Worm (Caenorhabditis elegans) whole organism, late embryonic: ENCODE data around the gene flp-21.

Source experiments
- C38D4.7 ChIP-seq: fragments of 200-800 bp; sonication (Bioruptor generic); optimal IDR thresholded peaks from 2 replicates; lab custom pipeline; 2018; ENCODE audit warnings: mild to moderate bottlenecking, missing genetic modification characterization, moderate library complexity, missing compliant biosample characterization
- F13H6.1 ChIP-seq: sonication (generic microtip); optimal IDR thresholded peaks from 2 replicates; lab custom pipeline; 2016; ENCODE audit warnings: missing genetic modification characterization, missing compliant biosample characterization
- K02D7.2 ChIP-seq: sonication (generic microtip); optimal IDR thresholded peaks from 2 replicates; lab custom pipeline; 2017; ENCODE audit warnings: mild to moderate bottlenecking, missing genetic modification characterization, missing compliant biosample characterization
- ama-1 ChIP-seq: fragments of 150-350 bp; optimal IDR thresholded peaks from 2 replicates; lab custom pipeline; 2014
- ceh-14 ChIP-seq: sonication (generic microtip); optimal IDR thresholded peaks from 2 replicates; lab custom pipeline; 2016; ENCODE audit warnings: missing genotype, missing genetic modification characterization, missing compliant biosample characterization
- ceh-18 ChIP-seq: sonication (generic microtip); optimal IDR thresholded peaks from 2 replicates; lab custom pipeline; 2016; ENCODE audit warnings: missing genetic modification characterization, missing compliant biosample characterization
- ceh-19 ChIP-seq: fragments of 200-800 bp; sonication (Bioruptor generic); optimal IDR thresholded peaks from 2 replicates; lab custom pipeline; 2018; ENCODE audit warnings: mild to moderate bottlenecking, missing genetic modification characterization, missing compliant biosample characterization
- ceh-2 ChIP-seq: sonication (generic microtip); optimal IDR thresholded peaks from 2 replicates; lab custom pipeline; 2016; ENCODE audit warnings: missing genotype, missing genetic modification characterization, missing compliant biosample characterization
- ceh-24 ChIP-seq: sonication (generic microtip); optimal IDR thresholded peaks from 2 replicates; lab custom pipeline; 2016; ENCODE audit warnings: mild to moderate bottlenecking, missing genetic modification characterization, missing compliant biosample characterization
- ceh-34 ChIP-seq: sonication (generic microtip); optimal IDR thresholded peaks from 2 replicates; lab custom pipeline; 2016; ENCODE audit warnings: mild to moderate bottlenecking, missing genetic modification characterization, missing compliant biosample characterization
- ceh-48 ChIP-seq: sonication (generic microtip); optimal IDR thresholded peaks from 2 replicates; lab custom pipeline; 2016; ENCODE audit warnings: missing genetic modification characterization, inconsistent platforms, missing compliant biosample characterization
- ceh-6 ChIP-seq: fragments of 200-800 bp; sonication (Bioruptor generic); optimal IDR thresholded peaks from 2 replicates; lab custom pipeline; 2018; ENCODE audit warnings: mild to moderate bottlenecking, missing genetic modification characterization, missing compliant biosample characterization
- elt-2 ChIP-seq: sonication (generic microtip); optimal IDR thresholded peaks from 2 replicates; lab custom pipeline; 2016; ENCODE audit warnings: missing genetic modification reagents, missing genetic modification characterization, missing compliant biosample characterization
- ets-4 ChIP-seq: sonication (generic microtip); optimal IDR thresholded peaks from 2 replicates; lab custom pipeline; 2016; ENCODE audit warnings: missing genetic modification characterization, missing compliant biosample characterization
- eyg-1 ChIP-seq: sonication (generic microtip); optimal IDR thresholded peaks from 2 replicates; lab custom pipeline; 2016; ENCODE audit warnings: missing genotype, missing genetic modification characterization, missing compliant biosample characterization
- gmeb-2 ChIP-seq: sonication (generic microtip); optimal IDR thresholded peaks from 2 replicates; lab custom pipeline; 2016; ENCODE audit warnings: missing genetic modification characterization, inconsistent platforms, missing compliant biosample characterization
- hlh-15 ChIP-seq: sonication (generic microtip); optimal IDR thresholded peaks from 2 replicates; lab custom pipeline; 2016; ENCODE audit warnings: missing genetic modification characterization, missing compliant biosample characterization
- hlh-30 ChIP-seq: sonication (generic microtip); optimal IDR thresholded peaks from 2 replicates; lab custom pipeline; 2017; ENCODE audit warnings: antibody characterized with exemption, missing genetic modification characterization, missing compliant biosample characterization; ENCODE audit not compliant: insufficient read depth
- hlh-8 ChIP-seq: sonication (generic microtip); optimal IDR thresholded peaks from 2 replicates; lab custom pipeline; 2016; ENCODE audit warnings: missing genotype, missing genetic modification characterization, missing compliant biosample characterization
- lim-6 ChIP-seq: sonication (generic microtip); optimal IDR thresholded peaks from 2 replicates; lab custom pipeline; 2016; ENCODE audit warnings: missing genetic modification characterization, missing compliant biosample characterization
- lin-11 ChIP-seq: fragments of 200-800 bp; sonication (Bioruptor generic); optimal IDR thresholded peaks from 2 replicates; lab custom pipeline; 2018; ENCODE audit warnings: mild to moderate bottlenecking, missing genetic modification characterization, missing compliant biosample characterization
- mec-3 ChIP-seq: sonication (generic microtip); optimal IDR thresholded peaks from 2 replicates; lab custom pipeline; 2016; ENCODE audit warnings: borderline replicate concordance, missing genetic modification characterization, missing compliant biosample characterization
- nfya-1 ChIP-seq: sonication (generic microtip); optimal IDR thresholded peaks from 2 replicates; lab custom pipeline; 2017; ENCODE audit warnings: missing genetic modification characterization, mild to moderate bottlenecking, missing compliant biosample characterization, antibody characterized with exemption, moderate library complexity
- odd-2 ChIP-seq: sonication (generic microtip); optimal IDR thresholded peaks from 2 replicates; lab custom pipeline; 2017; ENCODE audit warnings: antibody characterized with exemption, mild to moderate bottlenecking, missing genetic modification characterization, missing compliant biosample characterization
- pag-3 ChIP-seq: sonication (generic microtip); optimal IDR thresholded peaks from 2 replicates; lab custom pipeline; 2016; ENCODE audit warnings: missing compliant biosample characterization, missing genetic modification characterization, borderline replicate concordance
- pat-9 ChIP-seq: fragments of 200-800 bp; sonication (Bioruptor generic); optimal IDR thresholded peaks from 2 replicates; lab custom pipeline; 2018; ENCODE audit warnings: mild to moderate bottlenecking, missing genetic modification characterization, moderate library complexity, missing compliant biosample characterization
- pax-1 ChIP-seq: fragments of 150-350 bp; optimal IDR thresholded peaks from 2 replicates; lab custom pipeline; 2014; ENCODE audit warnings: missing biosample characterization, missing genetic modification characterization
- pha-2 ChIP-seq: sonication (generic microtip); optimal IDR thresholded peaks from 2 replicates; lab custom pipeline; 2017; ENCODE audit warnings: mild to moderate bottlenecking, missing genetic modification characterization, missing compliant biosample characterization
- sox-4 ChIP-seq: sonication (generic microtip); optimal IDR thresholded peaks from 2 replicates; lab custom pipeline; 2017; ENCODE audit warnings: mild to moderate bottlenecking, missing genetic modification characterization, inconsistent platforms, missing compliant biosample characterization
- syd-9 ChIP-seq: sonication (generic microtip); optimal IDR thresholded peaks from 2 replicates; lab custom pipeline; 2016; ENCODE audit warnings: mild to moderate bottlenecking, missing genetic modification characterization, moderate library complexity, missing compliant biosample characterization
- unc-42 ChIP-seq: sonication (generic microtip); optimal IDR thresholded peaks from 2 replicates; lab custom pipeline; 2016; ENCODE audit warnings: missing genotype, missing genetic modification characterization, missing compliant biosample characterization
- unc-55 ChIP-seq: sonication (generic microtip); optimal IDR thresholded peaks from 2 replicates; lab custom pipeline; 2017; ENCODE audit warnings: missing biosample characterization, missing genetic modification reagents, missing genetic modification characterization
- unc-86 ChIP-seq: sonication (generic microtip); optimal IDR thresholded peaks from 2 replicates; lab custom pipeline; 2016; ENCODE audit warnings: missing genetic modification characterization, missing compliant biosample characterization
- zip-5 ChIP-seq: sonication (generic microtip); optimal IDR thresholded peaks from 2 replicates; lab custom pipeline; 2016; ENCODE audit warnings: missing genetic modification characterization, missing compliant biosample characterization
- ztf-16 ChIP-seq: sonication (generic microtip); optimal IDR thresholded peaks from 2 replicates; lab custom pipeline; 2017; ENCODE audit warnings: missing genetic modification characterization, missing compliant biosample characterization

Gene flp-21

ce11 chrV:7749708-7750107, 43.5 kb upstream of the flp-21 start:
- TF ChIP-seq F13H6.1 (tag; lab: Kevin White, UChicago) (no peak), mec-3 (tag; lab: Kevin White, UChicago) (no peak), syd-9 (tag; lab: Kevin White, UChicago) (no peak), ceh-14 (tag; lab: Kevin White, UChicago) (no peak), pat-9 (no peak), ceh-34 (tag; lab: Kevin White, UChicago) (no peak), unc-42 (tag; lab: Kevin White, UChicago) (no peak), ama-1 (no peak), lin-11 (tag; lab: Kevin White, UChicago) (no peak), zip-5 (tag; lab: Kevin White, UChicago) (no peak), pha-2 (tag; lab: Kevin White, UChicago) (no peak), pax-1 (tag; lab: Kevin White, UChicago) (no peak), ztf-16 (tag; lab: Kevin White, UChicago) (no peak), gmeb-2 (tag; lab: Kevin White, UChicago) (no peak), sox-4 (tag; lab: Kevin White, UChicago) (no peak)
- TF ChIP-seq, all 69 proteins: peak for 0

ce11 chrV:7754557-7754956, 38.6 kb upstream of the flp-21 start, which contains the start of gene T05B11.4:
Gene T05B11.4 (minus strand): TSS chrV:7754657.
- TF ChIP-seq eyg-1 (tag; lab: Kevin White, UChicago), result no peak
- TF ChIP-seq gmeb-2 (tag; lab: Kevin White, UChicago), result no peak
- no peak for TF ChIP-seq ceh-6 (GFP tag; lab: Kevin White, UChicago)
- TF ChIP-seq hlh-15 (tag; lab: Kevin White, UChicago), result no peak
- TF ChIP-seq ets-4 (tag; lab: Kevin White, UChicago), result no peak

DNA sequence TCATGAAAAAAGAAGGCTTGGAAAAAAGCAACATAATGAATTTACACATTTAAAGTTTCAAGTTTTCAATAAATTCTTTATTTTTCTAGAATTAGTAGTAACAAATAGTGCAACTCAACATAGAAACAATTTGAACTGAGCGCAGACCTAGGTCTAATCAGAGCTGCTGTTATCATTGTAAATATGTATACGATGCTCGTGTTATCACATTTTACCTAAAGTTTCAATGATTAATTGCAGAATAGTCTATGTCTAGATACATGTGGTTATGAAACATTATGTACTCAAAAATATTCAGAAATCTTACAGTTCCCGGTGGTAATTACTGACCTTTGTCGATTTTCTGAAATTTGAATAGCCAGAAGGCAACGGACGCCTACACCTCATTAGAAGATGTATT, 37.2 kb upstream of the flp-21 start:
- peak; percentile 79 for TF ChIP-seq elt-2
- no peak for TF ChIP-seq unc-86

- TF ChIP-seq unc-55 (GFP tag; lab: Kevin White, UChicago) (peak; percentile 65), unc-42 (tag; lab: Kevin White, UChicago) (peak; percentile 73), ceh-18 (peak; percentile 45), F13H6.1 (tag; lab: Kevin White, UChicago) (no peak), hlh-30 (tag; lab: Kevin White, UChicago) (peak; percentile 0), K02D7.2 (tag; lab: Kevin White, UChicago) (no peak)
Observed at ce11 chrV:7759270-7759669, 33.9 kb upstream of the flp-21 start.

ce11 chrV:7760174-7760573, 33.0 kb upstream of the flp-21 start, which contains the start of gene hint-3:
Gene hint-3 (plus strand): TSS chrV:7760474.
- no peak for TF ChIP-seq hlh-15 (tag; lab: Kevin White, UChicago)
- no peak for TF ChIP-seq ets-4 (tag; lab: Kevin White, UChicago)
- no peak for TF ChIP-seq pag-3
- no peak for TF ChIP-seq sox-4 (tag; lab: Kevin White, UChicago)
- no peak for TF ChIP-seq K02D7.2 (tag; lab: Kevin White, UChicago)
- TF ChIP-seq ceh-2 (tag; lab: Kevin White, UChicago), result no peak
- no peak for TF ChIP-seq odd-2 (tag; lab: Kevin White, UChicago)
- TF ChIP-seq lim-6 (tag; lab: Kevin White, UChicago), result no peak
- no peak for TF ChIP-seq ceh-24 (tag; lab: Kevin White, UChicago)
- TF ChIP-seq ceh-18, result no peak
- TF ChIP-seq nfya-1, result no peak
- TF ChIP-seq unc-42 (tag; lab: Kevin White, UChicago), result no peak
- TF ChIP-seq hlh-8 (tag; lab: Kevin White, UChicago), result no peak
- no peak for TF ChIP-seq ceh-14 (tag; lab: Kevin White, UChicago)
- no peak for TF ChIP-seq ceh-48
- TF ChIP-seq mec-3 (tag; lab: Kevin White, UChicago), result no peak
- TF ChIP-seq ceh-19 (GFP tag; lab: Kevin White, UChicago), result no peak
- TF ChIP-seq C38D4.7 (GFP tag; lab: Kevin White, UChicago), result no peak
